Worm (Caenorhabditis elegans) whole organism, midembryonic: ENCODE results near the gene B0334.5.

Experiments
- flt-1 ChIP-seq: fragments of 200-800 bp; sonication (Bioruptor generic); IDR thresholded peaks from 2 replicates; pipeline ENCODE4 v1.3.6; 2022; ENCODE audit warnings: missing genetic modification characterization, missing compliant biosample characterization
- ref-1 ChIP-seq: fragments of 200-800 bp; sonication (Bioruptor generic); conservative IDR thresholded peaks from 2 replicates; pipeline ENCODE4 v1.3.6; 2022; ENCODE audit warnings: missing genetic modification reagents, missing genetic modification characterization, missing compliant biosample characterization

DNA sequence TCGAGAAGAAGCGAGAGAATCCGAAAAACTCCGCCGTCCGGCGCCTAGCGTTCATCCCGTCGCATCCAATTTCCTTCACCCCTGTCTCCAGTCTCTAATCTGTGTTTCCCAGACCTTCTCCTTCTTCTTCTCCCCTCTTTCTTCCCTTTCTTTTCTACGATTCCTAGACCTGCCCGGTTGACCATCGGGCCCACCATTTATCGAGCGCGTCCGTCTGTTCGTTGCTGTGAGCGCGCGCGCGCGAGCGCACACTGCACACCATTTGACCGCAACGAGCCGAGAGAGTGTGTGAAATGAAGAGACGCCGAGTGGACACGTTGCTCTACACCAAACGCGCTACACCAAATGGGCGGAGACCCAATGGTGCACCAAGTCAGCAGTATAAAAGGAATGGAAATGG, 39.6 kb downstream of the B0334.5 start:
- TF ChIP-seq flt-1 (no peak), ref-1 (no peak)
